Fruit fly (Drosophila melanogaster): ENCODE measurements around the gene cysu.

The cysu gene

DNA sequence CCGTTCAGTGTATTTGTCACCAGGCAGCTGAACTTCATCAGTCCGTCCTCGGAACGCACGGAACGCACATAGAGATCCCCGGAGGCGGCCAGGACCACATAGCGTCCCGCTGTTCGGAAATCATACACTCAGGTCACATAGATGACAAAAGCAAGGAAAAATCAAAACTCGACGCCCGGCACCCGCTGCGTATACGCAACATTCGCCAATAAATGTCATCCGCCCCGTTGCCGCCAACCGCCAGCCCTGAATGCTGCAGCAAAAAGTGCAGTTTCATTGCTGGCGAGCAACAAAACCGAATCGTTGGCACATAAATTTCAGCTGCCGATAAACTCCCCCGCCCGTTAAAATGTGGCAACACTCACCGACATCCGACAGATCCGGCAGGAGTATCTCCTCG lies 66.5 kb downstream of the cysu start:
- no peak for TF ChIP-seq esn (GFP tag; optimal IDR thresholded peaks at IDR 0.05)
- peak; percentile 24 for TF ChIP-seq svp (GFP tag)

Data from whole organism, prepupa.